Fruit fly (Drosophila melanogaster) whole organism, adult: Measurements from ENCODE around the gene Hmx.

Source experiments
- CG11617 ChIP-seq: fragments of 200-800 bp; sonication (Bioruptor generic); optimal IDR thresholded peaks from 2 replicates; lab custom pipeline; 2017; ENCODE audit warnings: mild to moderate bottlenecking, missing biosample characterization, missing genetic modification reagents, missing genetic modification characterization
- CG12768 ChIP-seq: fragments of 200-800 bp; sonication (Bioruptor generic); optimal IDR thresholded peaks from 2 replicates; lab custom pipeline; 2017; ENCODE audit warnings: missing biosample characterization, missing genetic modification characterization, mild to moderate bottlenecking, moderate library complexity, missing genetic modification reagents
- CG14711 ChIP-seq: fragments of 200-800 bp; sonication (Bioruptor generic); optimal IDR thresholded peaks from 2 replicates; lab custom pipeline; 2018; ENCODE audit warnings: missing biosample characterization, mild to moderate bottlenecking, missing genetic modification characterization, moderate library complexity
- CG1620 ChIP-seq: fragments of 200-800 bp; sonication (Bioruptor generic); optimal IDR thresholded peaks from 2 replicates; lab custom pipeline; 2016; ENCODE audit warnings: missing biosample characterization, missing genetic modification characterization
- CG33017 ChIP-seq: fragments of 200-800 bp; sonication (Bioruptor generic); optimal IDR thresholded peaks from 2 replicates; lab custom pipeline; 2018; ENCODE audit warnings: missing biosample characterization, mild to moderate bottlenecking, missing genetic modification characterization, moderate library complexity
- CG5204 ChIP-seq: fragments of 200-800 bp; sonication (Bioruptor generic); optimal IDR thresholded peaks from 2 replicates; lab custom pipeline; 2016; ENCODE audit warnings: missing biosample characterization, missing genetic modification characterization
- CG7045 ChIP-seq: fragments of 200-800 bp; sonication (Bioruptor generic); optimal IDR thresholded peaks from 2 replicates; lab custom pipeline; 2017; ENCODE audit warnings: missing biosample characterization, mild to moderate bottlenecking, missing genetic modification characterization
- CG7101 ChIP-seq: fragments of 200-800 bp; sonication (Bioruptor generic); optimal IDR thresholded peaks from 2 replicates; lab custom pipeline; 2018; ENCODE audit warnings: missing biosample characterization, mild to moderate bottlenecking, missing genetic modification characterization, moderate library complexity
- Clk ChIP-seq: fragments of 200-800 bp; sonication (Bioruptor generic); optimal IDR thresholded peaks from 2 replicates; lab custom pipeline; 2017; ENCODE audit warnings: missing biosample characterization, missing genetic modification characterization
- Crg-1 ChIP-seq: fragments of 200-800 bp; sonication (Bioruptor generic); optimal IDR thresholded peaks from 2 replicates; lab custom pipeline; 2016; ENCODE audit warnings: missing biosample characterization, missing genetic modification characterization
- Hr96 ChIP-seq: fragments of 200-800 bp; sonication (Bioruptor generic); optimal IDR thresholded peaks from 2 replicates; lab custom pipeline; 2016; ENCODE audit warnings: missing biosample characterization, missing genetic modification characterization
- Mnt ChIP-seq: fragments of 200-800 bp; sonication (Bioruptor generic); optimal IDR thresholded peaks from 2 replicates; lab custom pipeline; 2016; ENCODE audit warnings: missing biosample characterization, mild to moderate bottlenecking, missing genetic modification characterization
- bab1 ChIP-seq: fragments of 200-800 bp; sonication (Bioruptor generic); optimal IDR thresholded peaks from 3 replicates; lab custom pipeline; 2019; ENCODE audit warnings: missing biosample characterization, mild to moderate bottlenecking, missing genetic modification characterization, moderate library complexity
- cic ChIP-seq: fragments of 200-800 bp; sonication (Bioruptor generic); optimal IDR thresholded peaks from 2 replicates; lab custom pipeline; 2017; ENCODE audit warnings: missing biosample characterization, mild to moderate bottlenecking, missing genetic modification characterization, moderate library complexity
- cnc ChIP-seq, 2 experiments: fragments of >200 bp; optimal IDR thresholded peaks; 2 replicates each; lab custom pipeline; 2017
- kay ChIP-seq: fragments of 200-800 bp; sonication (Bioruptor generic); peaks from one replicate; lab custom pipeline; 2016; ENCODE audit warnings: missing biosample characterization, missing genetic modification characterization, borderline replicate concordance
- ovo ChIP-seq: fragments of 200-800 bp; sonication (Bioruptor generic); optimal IDR thresholded peaks from 2 replicates; lab custom pipeline; 2016; ENCODE audit warnings: missing biosample characterization, missing genetic modification characterization
- pad ChIP-seq: fragments of 200-800 bp; sonication (Bioruptor generic); optimal IDR thresholded peaks from 3 replicates; lab custom pipeline; 2017; ENCODE audit warnings: missing biosample characterization, missing genetic modification characterization, mild to moderate bottlenecking, moderate library complexity, missing genetic modification reagents
- tj ChIP-seq: fragments of 200-800 bp; sonication (Bioruptor generic); optimal IDR thresholded peaks from 3 replicates; lab custom pipeline; 2017; ENCODE audit warnings: missing biosample characterization, mild to moderate bottlenecking, missing genetic modification characterization, moderate library complexity
- toe ChIP-seq: fragments of 200-800 bp; sonication (Bioruptor generic); optimal IDR thresholded peaks from 2 replicates; lab custom pipeline; 2016; ENCODE audit warnings: missing biosample characterization, missing genetic modification characterization

Gene Hmx

dm6 chr3R:17558630-17559029 lies at the start of gene Hmx:
Gene Hmx, plus strand, starts transcription at chr3R:17558930.
- no peak for TF ChIP-seq bab1 (GFP tag; lab: Kevin White, UChicago)
- TF ChIP-seq toe, result no peak
- no peak for TF ChIP-seq CG1620 (GFP tag; lab: Kevin White, UChicago)
- peak; percentile 49 for TF ChIP-seq pad (GFP tag; lab: Kevin White, UChicago)
- no peak for TF ChIP-seq Clk
- TF ChIP-seq tj (GFP tag; lab: Kevin White, UChicago), result no peak
- TF ChIP-seq Mnt (GFP tag; lab: Kevin White, UChicago), result no peak
- TF ChIP-seq cic (GFP tag; lab: Kevin White, UChicago), result no peak

dm6 chr3R:17526059-17526592 lies 32.6 kb upstream of the Hmx start:
- TF ChIP-seq Mnt (GFP tag; lab: Kevin White, UChicago), result no peak
- TF ChIP-seq CG1620 (GFP tag; lab: Kevin White, UChicago), result no peak
- no peak for TF ChIP-seq toe
- TF ChIP-seq CG7045 (GFP tag; lab: Kevin White, UChicago), result no peak
- TF ChIP-seq cic (GFP tag; lab: Kevin White, UChicago), result no peak
- no peak for TF ChIP-seq Crg-1 (GFP tag; lab: Kevin White, UChicago)
- TF ChIP-seq cnc (optimal IDR thresholded peaks at IDR 0.05; lab: Kevin White, UChicago), result no peak
- TF ChIP-seq ovo (GFP tag; lab: Kevin White, UChicago), result no peak
- no peak for TF ChIP-seq pad (GFP tag; lab: Kevin White, UChicago)
- no peak for TF ChIP-seq bab1 (GFP tag; lab: Kevin White, UChicago)
- no peak for TF ChIP-seq tj (GFP tag; lab: Kevin White, UChicago)

dm6 chr3R:17530400-17530799 lies 28.3 kb upstream of the Hmx start:
- TF ChIP-seq CG33017 (tag; lab: Kevin White, UChicago), result no peak

DNA sequence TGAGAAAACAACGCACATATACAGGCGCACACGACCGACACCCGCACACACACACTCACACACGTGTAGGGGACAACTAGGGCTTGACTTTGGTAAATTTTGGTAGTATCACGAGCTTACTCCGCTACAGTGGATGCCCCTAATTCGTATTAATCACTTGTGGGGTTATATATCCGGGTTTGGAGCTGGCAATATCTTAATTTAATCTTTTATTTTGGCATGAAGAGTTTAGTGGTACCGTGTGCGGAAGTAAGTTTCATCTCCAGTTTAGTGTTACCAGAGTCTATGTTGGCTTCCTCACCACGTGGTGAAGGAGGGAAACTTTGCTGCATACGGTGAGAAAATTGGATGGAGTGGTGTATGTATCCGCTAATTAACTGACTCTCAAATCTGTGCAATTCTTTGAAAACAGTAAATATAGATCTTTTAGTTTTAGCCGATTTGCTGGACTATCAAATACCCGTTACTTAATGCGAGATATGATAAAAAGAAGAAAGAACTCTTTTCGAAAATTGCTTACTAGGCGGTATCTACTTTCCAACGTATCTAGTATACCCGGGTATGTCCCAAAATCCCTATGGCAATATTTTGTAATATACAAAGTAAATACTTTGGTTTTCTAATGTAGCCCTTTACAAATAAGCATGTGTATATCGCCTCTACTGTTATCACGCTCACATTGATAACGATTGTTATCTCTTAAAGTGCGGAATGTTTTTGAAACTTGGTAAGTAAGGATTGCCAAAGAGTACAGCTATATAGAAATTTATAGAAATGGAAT lies 24.2 kb upstream of the Hmx start, which contains the start of the genes CG5823 and P5cr-2:
Gene CG5823, minus strand, starts transcription at position 263 of the 781 bp plus-strand sequence.
Gene P5cr-2, plus strand, starts transcription at position 491 of the 781 bp plus-strand sequence.
- TF ChIP-seq bab1 (GFP tag; lab: Kevin White, UChicago) (peak; percentile 40), pad (GFP tag; lab: Kevin White, UChicago) (peak; percentile 3), CG1620 (GFP tag; lab: Kevin White, UChicago) (peak; percentile 69), Hr96 (peak; percentile 36), cic (GFP tag; lab: Kevin White, UChicago) (peak; percentile 17), CG11617 (GFP tag; lab: Kevin White, UChicago) (no peak), CG7045 (GFP tag; lab: Kevin White, UChicago) (no peak), CG33017 (tag; lab: Kevin White, UChicago) (no peak), CG5204 (GFP tag; lab: Kevin White, UChicago) (peak; percentile 39), Mnt (GFP tag; lab: Kevin White, UChicago) (peak; percentile 41), tj (GFP tag; lab: Kevin White, UChicago) (no peak), CG14711 (tag; lab: Kevin White, UChicago) (no peak), CG12768 (peak; percentile 46), Crg-1 (GFP tag; lab: Kevin White, UChicago) (peak; percentile 25), Clk (no peak), CG7101 (tag; lab: Kevin White, UChicago) (no peak), toe (peak; percentile 36), ovo (GFP tag; lab: Kevin White, UChicago) (peak; percentile 72)

- peak; percentile 81 for TF ChIP-seq CG11617 (GFP tag; lab: Kevin White, UChicago)
- TF ChIP-seq pad (GFP tag; lab: Kevin White, UChicago), result no peak
- no peak for TF ChIP-seq bab1 (GFP tag; lab: Kevin White, UChicago)
- TF ChIP-seq Hr96, result peak; percentile 2
- no peak for TF ChIP-seq toe
- no peak for TF ChIP-seq cnc (optimal IDR thresholded peaks at IDR 0.05; lab: Kevin White, UChicago)
- TF ChIP-seq CG33017 (tag; lab: Kevin White, UChicago), result peak; percentile 88
- TF ChIP-seq CG14711 (tag; lab: Kevin White, UChicago), result peak; percentile 70
- TF ChIP-seq CG5204 (GFP tag; lab: Kevin White, UChicago), result peak; percentile 12
- TF ChIP-seq ovo (GFP tag; lab: Kevin White, UChicago), result no peak
- TF ChIP-seq Crg-1 (GFP tag; lab: Kevin White, UChicago), result no peak
- TF ChIP-seq kay (GFP tag; lab: Kevin White, UChicago), result peak; percentile 92
- no peak for TF ChIP-seq Clk
- TF ChIP-seq cic (GFP tag; lab: Kevin White, UChicago), result peak; percentile 66
- TF ChIP-seq CG7101 (tag; lab: Kevin White, UChicago), result peak; percentile 83
- TF ChIP-seq CG12768, result peak; percentile 43
- peak; percentile 54 for TF ChIP-seq CG7045 (GFP tag; lab: Kevin White, UChicago)
- peak; percentile 44 for TF ChIP-seq tj (GFP tag; lab: Kevin White, UChicago)
- peak; percentile 53 for TF ChIP-seq Mnt (GFP tag; lab: Kevin White, UChicago)
Observed at dm6 chr3R:17535106-17535764, 23.5 kb upstream of the Hmx start.
